Fruit fly (Drosophila melanogaster) whole organism, embryonic: ENCODE data around the gene CG7685.
A peak's percentile ranks its signal among the peaks of the same experiment; 100 is the strongest.

ENCODE experiments used
- Dek ChIP-seq: fragments of 200-800 bp; sonication (Bioruptor generic); optimal IDR thresholded peaks from 3 replicates; lab custom pipeline; 2019; ENCODE audit warnings: missing biosample characterization, mild to moderate bottlenecking, missing genetic modification characterization, moderate library complexity
- Dp ChIP-seq: fragments of 200-800 bp; sonication (Bioruptor generic); optimal IDR thresholded peaks from 2 replicates; lab custom pipeline; 2018; ENCODE audit warnings: missing biosample characterization, mild to moderate bottlenecking, missing genetic modification characterization, moderate library complexity
- NC2α ChIP-seq: fragments of 200-800 bp; sonication (Bioruptor generic); optimal IDR thresholded peaks from 2 replicates; lab custom pipeline; 2016; ENCODE audit warnings: missing biosample characterization, missing genetic modification characterization
- Opbp ChIP-seq: fragments of 200-800 bp; sonication (Bioruptor generic); IDR thresholded peaks from 3 replicates; pipeline ENCODE4 v1.3.6; 2022; ENCODE audit warnings: missing biosample characterization, missing genetic modification characterization; ENCODE audit not compliant: partially characterized antibody
- Sin3A ChIP-seq: fragments of >200 bp; optimal IDR thresholded peaks from 2 replicates; lab custom pipeline; 2018
- aop ChIP-seq: fragments of 200-800 bp; sonication (Bioruptor generic); IDR thresholded peaks from 2 replicates; pipeline ENCODE4 v1.3.6; 2022; ENCODE audit warnings: missing biosample characterization, missing genetic modification characterization
- hth ChIP-seq: fragments of >200 bp; optimal IDR thresholded peaks from 2 replicates; lab custom pipeline; 2017; ENCODE audit warnings: inconsistent platforms

DNA sequence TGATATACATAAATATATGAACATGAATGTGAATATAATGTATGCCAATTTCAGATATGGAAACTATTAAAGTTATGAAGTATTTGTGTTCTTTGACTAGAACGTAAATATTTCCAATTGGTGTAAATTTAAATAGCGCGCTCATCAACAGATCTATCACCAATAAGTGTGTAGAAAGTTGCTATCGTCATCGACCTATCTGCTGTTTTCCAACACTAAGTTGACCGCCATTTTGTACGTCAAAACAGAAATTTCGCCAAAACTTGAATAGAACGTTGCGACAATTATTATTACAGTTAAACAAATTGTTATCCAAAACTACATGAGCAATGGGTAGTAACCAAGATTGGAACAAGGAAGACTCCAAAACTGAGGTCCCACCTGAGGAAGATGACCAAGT, 19.1 kb upstream of the CG7685 start, which contains the start of gene cona:
- TF ChIP-seq Sin3A (lab: Kevin White, UChicago) (no peak), aop (GFP tag; lab: Robert Waterston, UW) (no peak), Dp (GFP tag; lab: Kevin White, UChicago) (peak; percentile 84), NC2α (GFP tag; lab: Kevin White, UChicago) (no peak), Opbp (no peak), hth (lab: Kevin White, UChicago) (no peak), Dek (tag; lab: Kevin White, UChicago) (no peak)
